Worm (Caenorhabditis elegans) whole organism, L4 larva: ENCODE results near the gene R186.8.

Experiments used
- F26F4.8 ChIP-seq: fragments of 200-800 bp; sonication (Bioruptor generic); conservative IDR thresholded peaks from 2 replicates; pipeline ENCODE4 v1.3.6; 2022; ENCODE audit warnings: missing genetic modification characterization, missing compliant biosample characterization
- Y5F2A.4 ChIP-seq: fragments of 200-800 bp; sonication (Bioruptor generic); optimal IDR thresholded peaks from 2 replicates; lab custom pipeline; 2018; ENCODE audit warnings: mild to moderate bottlenecking, missing genetic modification characterization, missing compliant biosample characterization
- ceh-20 ChIP-seq: fragments of 200-800 bp; sonication (Bioruptor generic); IDR thresholded peaks from 2 replicates; pipeline ENCODE4 v1.3.6; 2022; ENCODE audit warnings: missing genetic modification reagents, missing genetic modification characterization, missing compliant biosample characterization
- cey-2 ChIP-seq: sonication (generic microtip); optimal IDR thresholded peaks from 3 replicates; lab custom pipeline; 2017; ENCODE audit warnings: missing genetic modification characterization, mild to moderate bottlenecking, missing compliant biosample characterization, antibody characterized with exemption, borderline replicate concordance; ENCODE audit not compliant: insufficient read depth
- daf-12 ChIP-seq: fragments of 150-350 bp; optimal IDR thresholded peaks from 2 replicates; lab custom pipeline; 2014; ENCODE audit warnings: missing biosample characterization, missing genetic modification reagents, missing genetic modification characterization
- daf-16 ChIP-seq, 3 experiments: sonication (generic microtip); optimal IDR thresholded peaks; 2 replicates each; lab custom pipeline; 2016 to 2017; ENCODE audit warnings: missing genetic modification characterization in 3 of 3, missing genetic modification reagents in 3 of 3, mild to moderate bottlenecking in 2 of 3, missing compliant biosample characterization in 2 of 3, missing biosample characterization in 1 of 3, moderate library complexity in 1 of 3
- dmd-6 ChIP-seq: fragments of 200-800 bp; sonication (Bioruptor generic); IDR thresholded peaks from 2 replicates; pipeline ENCODE4 v1.3.6; 2022; ENCODE audit warnings: missing genetic modification reagents, missing genetic modification characterization, missing compliant biosample characterization
- lin-29 ChIP-seq: fragments of 200-800 bp; sonication (Bioruptor generic); IDR thresholded peaks from 2 replicates; pipeline ENCODE4 v1.3.6; 2022; ENCODE audit warnings: missing genetic modification reagents, missing genetic modification characterization, missing compliant biosample characterization
- madf-5 ChIP-seq, 2 experiments: fragments of 200-800 bp; sonication (Bioruptor generic); IDR thresholded peaks; 2 replicates each; pipeline ENCODE4 v1.3.6; 2022; ENCODE audit warnings: missing compliant biosample characterization in 2 of 2, missing genetic modification characterization in 2 of 2
- mep-1 ChIP-seq: fragments of 150-350 bp; sonication (generic microtip); optimal IDR thresholded peaks from 3 replicates; lab custom pipeline; 2014; ENCODE audit warnings: missing biosample characterization, missing genetic modification characterization
- mes-2 ChIP-seq: sonication (generic microtip); optimal IDR thresholded peaks from 2 replicates; lab custom pipeline; 2016; ENCODE audit warnings: missing genotype, mild to moderate bottlenecking, missing genetic modification characterization, missing compliant biosample characterization; ENCODE audit not compliant: poor library complexity, severe bottlenecking
- mxl-2 ChIP-seq: fragments of 200-800 bp; sonication (Bioruptor generic); conservative IDR thresholded peaks from 2 replicates; pipeline ENCODE4 v1.3.6; 2022; ENCODE audit warnings: missing genetic modification reagents, missing genetic modification characterization, missing compliant biosample characterization
- mxl-3 ChIP-seq: fragments of 200-800 bp; sonication (Bioruptor generic); optimal IDR thresholded peaks from 2 replicates; lab custom pipeline; 2018; ENCODE audit warnings: mild to moderate bottlenecking, missing genetic modification characterization, missing compliant biosample characterization
- nhr-102 ChIP-seq: sonication (generic microtip); optimal IDR thresholded peaks from 2 replicates; lab custom pipeline; 2016; ENCODE audit warnings: mild to moderate bottlenecking, missing genetic modification characterization, moderate library complexity, missing compliant biosample characterization
- nhr-11 ChIP-seq: fragments of 150-350 bp; optimal IDR thresholded peaks from 2 replicates; lab custom pipeline; 2014; ENCODE audit warnings: missing biosample characterization, missing genetic modification characterization
- nhr-28 ChIP-seq: fragments of 150-350 bp; optimal IDR thresholded peaks from 2 replicates; lab custom pipeline; 2014; ENCODE audit warnings: missing biosample characterization, missing genetic modification characterization
- nhr-6 ChIP-seq: fragments of 150-350 bp; optimal IDR thresholded peaks from 2 replicates; lab custom pipeline; 2014; ENCODE audit warnings: missing biosample characterization, missing genetic modification characterization
- nhr-77 ChIP-seq: fragments of 150-350 bp; optimal IDR thresholded peaks from 2 replicates; lab custom pipeline; 2014; ENCODE audit warnings: missing biosample characterization, missing genetic modification characterization
- set-16 ChIP-seq: fragments of 200-800 bp; sonication (Bioruptor generic); IDR thresholded peaks from 2 replicates; pipeline ENCODE4 v1.3.6; 2022; ENCODE audit warnings: missing genetic modification reagents, missing genetic modification characterization, missing compliant biosample characterization
- skn-1 ChIP-seq: fragments of 150-350 bp; optimal IDR thresholded peaks from 2 replicates; lab custom pipeline; 2014; ENCODE audit warnings: missing biosample characterization, missing genetic modification characterization
- zag-1 ChIP-seq: fragments of 150-350 bp; optimal IDR thresholded peaks from 2 replicates; lab custom pipeline; 2014; ENCODE audit warnings: missing biosample characterization, missing genetic modification characterization

The R186.8 gene

DNA sequence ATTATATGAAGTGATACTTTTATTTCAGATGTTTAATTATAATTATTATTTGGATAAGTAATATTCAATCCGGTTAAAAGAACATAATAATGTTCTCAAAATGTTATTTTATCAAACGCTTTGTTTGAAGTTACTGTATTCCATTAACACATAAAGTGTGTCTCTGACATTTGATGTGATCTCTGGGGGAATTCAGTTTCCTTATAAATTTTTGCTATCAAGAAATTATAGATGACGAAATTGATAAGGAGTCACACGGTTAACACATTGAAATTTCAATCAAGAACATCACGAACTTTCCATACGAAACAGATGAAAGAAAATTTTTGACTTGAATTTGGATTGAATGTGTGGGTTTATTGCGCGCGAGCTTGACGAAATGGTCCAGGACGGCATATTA is 46.1 kb downstream of the R186.8 start (continued):
- TF ChIP-seq mes-2 (tag; lab: Kevin White, UChicago) (no peak), set-16 (no peak), lin-29 (GFP tag; lab: Robert Waterston, UW) (no peak), nhr-77 (peak; percentile 25), nhr-102 (tag; lab: Kevin White, UChicago) (no peak), daf-12 (tag; lab: Kevin White, UChicago) (no peak), skn-1 (no peak), zag-1 (no peak), Y5F2A.4 (GFP tag; lab: Kevin White, UChicago) (no peak), mxl-2 (GFP tag; lab: Robert Waterston, UW) (no peak), madf-5 (GFP tag; IDR thresholded peaks at IDR 0.05; lab: Robert Waterston, UW) (no peak), nhr-6 (tag; lab: Kevin White, UChicago) (peak; percentile 48), ceh-20 (GFP tag; lab: Robert Waterston, UW) (no peak), F26F4.8 (no peak)
- TF ChIP-seq, all 104 proteins: peak for 13

DNA sequence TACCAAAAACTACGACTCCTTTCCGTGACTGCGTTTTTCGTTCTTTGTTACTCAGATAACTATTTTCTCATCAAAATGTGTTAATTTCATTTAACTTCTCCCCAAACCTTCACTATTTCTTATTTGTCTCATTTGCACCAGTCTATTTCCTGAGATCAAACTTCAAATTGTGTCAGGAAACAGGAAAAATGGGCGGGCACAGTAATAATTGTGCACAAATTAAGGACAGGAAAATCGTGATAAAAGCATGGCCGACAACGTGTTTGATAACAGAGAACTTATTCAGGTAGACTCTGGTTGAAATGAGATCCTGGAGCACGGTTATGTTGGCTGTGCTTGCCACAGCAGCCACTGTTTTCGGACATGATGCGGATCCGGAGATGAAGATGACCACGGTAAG is 48.1 kb downstream of the R186.8 start, which contains the start of gene lipl-1:
TSS of gene lipl-1 (plus strand) at position 282 of the 400 bp plus-strand sequence.
- no peak for TF ChIP-seq daf-16 (GFP tag; optimal IDR thresholded peaks at IDR 0.05; lab: Kevin White, UChicago)
- TF ChIP-seq daf-16 (tag; optimal IDR thresholded peaks at IDR 0.05; lab: Kevin White, UChicago) = peak; percentile 14
- TF ChIP-seq nhr-28 (tag; lab: Kevin White, UChicago) = peak; percentile 58
- no peak for TF ChIP-seq nhr-11 (tag; lab: Kevin White, UChicago)
- TF ChIP-seq mxl-3 (GFP tag; lab: Kevin White, UChicago) = peak; percentile 54
- peak; percentile 67 for TF ChIP-seq dmd-6 (GFP tag; lab: Robert Waterston, UW)
- no peak for TF ChIP-seq cey-2 (tag; lab: Kevin White, UChicago)
- no peak for TF ChIP-seq mep-1 (tag; lab: Kevin White, UChicago)
